Fruit fly (Drosophila melanogaster): ENCODE results near the gene ScsbetaG.
A peak's percentile ranks its signal among the peaks of the same experiment; 100 is the strongest.

ScsbetaG gene

DNA sequence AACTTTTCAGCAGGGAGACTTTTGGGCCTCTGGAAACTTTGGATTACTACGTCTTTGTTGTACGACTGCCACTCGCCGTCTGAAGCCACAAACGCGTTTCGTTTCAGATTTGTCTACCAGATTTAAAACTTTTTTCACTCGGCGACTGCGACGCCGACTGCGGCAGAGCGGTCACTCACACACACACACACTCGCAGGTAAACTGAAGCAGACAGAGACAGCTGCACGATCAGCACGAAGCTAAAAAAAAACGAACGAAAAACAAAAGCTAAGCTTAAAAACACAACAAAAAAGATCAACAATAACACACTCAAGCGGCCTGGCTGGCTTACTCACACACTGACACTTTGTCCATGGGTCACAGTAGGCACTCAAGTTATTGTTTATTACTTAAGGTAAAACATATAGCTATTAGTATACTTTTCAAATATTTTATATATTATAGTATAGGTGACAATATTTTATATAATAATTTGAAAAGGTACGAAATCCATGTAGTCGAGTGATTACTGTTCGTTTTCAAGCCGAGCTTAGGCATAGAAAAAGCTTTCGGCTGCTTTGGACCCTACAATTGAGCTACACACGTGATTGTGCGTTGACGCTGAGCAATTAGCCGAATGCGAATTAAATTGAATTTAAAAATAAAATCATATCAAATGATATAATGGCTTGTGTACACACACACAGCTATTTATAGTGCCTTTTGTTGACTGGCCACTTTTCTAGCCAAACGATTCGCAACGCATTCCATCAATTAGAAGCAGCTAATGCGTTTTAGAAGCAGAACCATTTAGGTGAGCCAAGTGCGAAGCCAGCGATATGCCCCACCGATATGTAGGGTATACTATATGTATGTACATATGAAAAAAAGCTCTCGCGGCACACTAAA, 14.0 kb upstream of the ScsbetaG start, which contains the start of gene Msr-110 (continued):
- TF ChIP-seq CG9727 (GFP tag; optimal IDR thresholded peaks at IDR 0.05), result peak; percentile 77
- peak; percentile 72; the same call in 1 of the 2 replicates for TF ChIP-seq CG31224 (GFP tag; IDR thresholded peaks at IDR 0.05)
- TF ChIP-seq Usf (GFP tag; optimal IDR thresholded peaks at IDR 0.05), result peak; percentile 58
- 0 out of 2 replicates have a peak, but pooled peaks have one; percentile 39 for TF ChIP-seq CG10959 (GFP tag; IDR thresholded peaks at IDR 0.05)
- no peak for TF ChIP-seq amos (GFP tag; IDR thresholded peaks at IDR 0.05; ENCODE audit: partially characterized antibody)
- peak; percentile 76 for TF ChIP-seq peb (GFP tag; IDR thresholded peaks at IDR 0.05)
- TF ChIP-seq Opbp (GFP tag; IDR thresholded peaks at IDR 0.05; ENCODE audit: partially characterized antibody), result no peak
- peak; percentile 94 for TF ChIP-seq Sox100B (GFP tag; optimal IDR thresholded peaks at IDR 0.05)
- peak; percentile 57 for TF ChIP-seq kay (GFP tag; optimal IDR thresholded peaks at IDR 0.05)
- peak; percentile 94 for TF ChIP-seq CG13296 (GFP tag; optimal IDR thresholded peaks at IDR 0.05)
- TF ChIP-seq CkIIα-i1 (GFP tag; IDR thresholded peaks at IDR 0.05), result peak; percentile 64
- TF ChIP-seq danr (GFP tag; IDR thresholded peaks at IDR 0.05), result peak; percentile 85; the same call in 1 of the 2 replicates
- peak; percentile 86 for TF ChIP-seq B-H2 (GFP tag; optimal IDR thresholded peaks at IDR 0.05)
- peak; percentile 70 for TF ChIP-seq CG11723 (GFP tag; optimal IDR thresholded peaks at IDR 0.05)
- peak; percentile 81 for TF ChIP-seq CG6272 (GFP tag; IDR thresholded peaks at IDR 0.05)
- peak; percentile 28 for TF ChIP-seq CG7271 (tag; optimal IDR thresholded peaks at IDR 0.05)
- TF ChIP-seq Bdp1 (GFP tag; optimal IDR thresholded peaks at IDR 0.05), result peak; percentile 61
- TF ChIP-seq CG1647 (GFP tag; optimal IDR thresholded peaks at IDR 0.05), result peak; percentile 40
- peak in 1 of 2 experiments; percentile 96 for TF ChIP-seq eve (GFP tag; optimal IDR thresholded peaks at IDR 0.05)
- TF ChIP-seq ewg (GFP tag; optimal IDR thresholded peaks at IDR 0.05), result peak; percentile 78
- TF ChIP-seq pan (optimal IDR thresholded peaks at IDR 0.05), result no peak
- TF ChIP-seq pan (GFP tag; optimal IDR thresholded peaks at IDR 0.05 in 1 of 2, IDR thresholded peaks at IDR 0.05 in 1 of 2), result peak in 1 of 2 experiments; percentile 90
- peak; percentile 43 for TF ChIP-seq CG30020 (tag; optimal IDR thresholded peaks at IDR 0.05)
- no peak; the same call in 1 of the 2 replicates for TF ChIP-seq CG43689 (GFP tag; IDR thresholded peaks at IDR 0.05)
- peak; percentile 64 for TF ChIP-seq Gsc (GFP tag; IDR thresholded peaks at IDR 0.05)
- peak; percentile 72 for TF ChIP-seq bowl (GFP tag; IDR thresholded peaks at IDR 0.05)
- TF ChIP-seq ERR (GFP tag; optimal IDR thresholded peaks at IDR 0.05), result no peak
- peak; percentile 83 for TF ChIP-seq NfI (GFP tag; optimal IDR thresholded peaks at IDR 0.05)
- TF ChIP-seq h (optimal IDR thresholded peaks at IDR 0.05), result no peak
- TF ChIP-seq Doc3 (GFP tag; IDR thresholded peaks at IDR 0.05; ENCODE audit: partially characterized antibody), result no peak
- TF ChIP-seq CG9437 (GFP tag; optimal IDR thresholded peaks at IDR 0.05), result peak; percentile 80
- peak; percentile 69 for TF ChIP-seq CG11696 (GFP tag; IDR thresholded peaks at IDR 0.05)
- no peak for TF ChIP-seq CG14860 (GFP tag; IDR thresholded peaks at IDR 0.05; ENCODE audit: partially characterized antibody)
- TF ChIP-seq disco-r (GFP tag; optimal IDR thresholded peaks at IDR 0.05), result peak; percentile 45
- no peak for TF ChIP-seq CG7963 (GFP tag; IDR thresholded peaks at IDR 0.05; ENCODE audit: partially characterized antibody)
- TF ChIP-seq Oaz (GFP tag; IDR thresholded peaks at IDR 0.05), result peak; percentile 76
- TF ChIP-seq CG13775 (GFP tag; optimal IDR thresholded peaks at IDR 0.05), result peak; percentile 72
- TF ChIP-seq tin (GFP tag; optimal IDR thresholded peaks at IDR 0.05), result peak; percentile 76
- TF ChIP-seq Scr (GFP tag; IDR thresholded peaks at IDR 0.05; ENCODE audit: partially characterized antibody), result no peak
- peak; percentile 80 for TF ChIP-seq CG1603 (tag; optimal IDR thresholded peaks at IDR 0.05)
- TF ChIP-seq CG15514 (GFP tag; optimal IDR thresholded peaks at IDR 0.05), result peak; percentile 70
- peak; percentile 79 for TF ChIP-seq CG14667 (GFP tag; IDR thresholded peaks at IDR 0.05)
- TF ChIP-seq CG12942 (GFP tag; optimal IDR thresholded peaks at IDR 0.05), result peak; percentile 67
- TF ChIP-seq gcm (GFP tag; optimal IDR thresholded peaks at IDR 0.05), result peak; percentile 76
- peak; percentile 33 for TF ChIP-seq CG12236 (GFP tag; optimal IDR thresholded peaks at IDR 0.05)
- no peak for TF ChIP-seq pzg (GFP tag; optimal IDR thresholded peaks at IDR 0.05)
- TF ChIP-seq Six4 (GFP tag; optimal IDR thresholded peaks at IDR 0.05), result peak; percentile 75
- peak; percentile 36 for TF ChIP-seq ham (GFP tag; IDR thresholded peaks at IDR 0.05)
- TF ChIP-seq row (GFP tag; IDR thresholded peaks at IDR 0.05), result peak; percentile 94

Measured in whole organism, embryonic.